Worm (Caenorhabditis elegans) whole organism, L4/young adult: Measurements from ENCODE around the gene Y105C5B.9.

ENCODE experiments used
- dao-5 ChIP-seq: sonication (generic microtip); optimal IDR thresholded peaks from 2 replicates; lab custom pipeline; 2016; ENCODE audit warnings: missing genotype, missing genetic modification characterization, moderate library complexity, missing compliant biosample characterization
- him-1 ChIP-seq: sonication (generic microtip); optimal IDR thresholded peaks from 2 replicates; lab custom pipeline; 2016; ENCODE audit warnings: missing genotype, missing genetic modification reagents, missing genetic modification characterization, missing compliant biosample characterization

DNA sequence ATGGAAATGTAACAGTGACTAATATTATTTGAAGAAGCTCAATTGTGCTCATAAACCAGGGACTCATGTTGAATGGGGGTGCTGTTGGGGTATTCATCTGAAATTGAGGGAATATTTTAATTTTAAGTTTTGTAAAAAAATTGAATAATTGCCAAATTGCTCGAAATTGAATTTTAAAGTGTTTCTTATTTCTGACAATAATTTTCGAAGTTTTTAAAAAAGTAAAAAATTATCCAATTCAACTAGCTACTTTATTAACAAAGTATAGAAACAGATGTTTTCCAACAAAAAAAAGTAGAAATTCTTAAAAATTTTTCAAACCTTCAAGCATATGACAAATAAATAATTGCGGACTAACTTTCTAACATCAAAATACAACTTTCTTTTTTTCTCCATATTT is 36.2 kb upstream of the Y105C5B.9 start, which contains the start of gene srv-14:
- TF ChIP-seq dao-5 (tag; lab: Kevin White, UChicago) (no peak), him-1 (tag; lab: Kevin White, UChicago) (no peak)
